Fruit fly (Drosophila melanogaster): Measurements from ENCODE around the gene CG10845.

The CG10845 gene

DNA sequence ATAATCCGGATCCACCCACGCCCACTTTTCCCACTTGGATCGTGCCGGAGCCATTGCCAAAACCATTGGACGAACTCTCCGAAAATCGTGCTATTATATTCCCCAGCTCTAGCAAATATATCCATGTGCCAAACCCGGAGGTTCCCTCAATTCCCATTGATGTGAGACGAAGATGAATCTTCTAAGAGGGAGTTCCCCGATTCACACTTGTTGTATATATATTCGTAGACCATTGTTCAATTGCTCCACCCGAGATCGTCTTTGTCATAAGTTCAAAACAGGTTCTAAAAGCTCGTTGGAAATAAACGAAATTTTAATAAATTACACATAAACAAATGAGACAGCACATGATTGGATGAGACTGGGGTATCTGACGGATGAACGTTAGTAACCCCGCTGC, 37.0 kb upstream of the CG10845 start:
- TF ChIP-seq ovo (GFP tag; optimal IDR thresholded peaks at IDR 0.05), result no peak
- no peak for TF ChIP-seq toe (GFP tag; optimal IDR thresholded peaks at IDR 0.05)
- no peak for TF ChIP-seq Hr96 (GFP tag; optimal IDR thresholded peaks at IDR 0.05)
- TF ChIP-seq tj (GFP tag; optimal IDR thresholded peaks at IDR 0.05), result no peak
- no peak for TF ChIP-seq CG7101 (tag; optimal IDR thresholded peaks at IDR 0.05)
- no peak for TF ChIP-seq CG7045 (GFP tag; optimal IDR thresholded peaks at IDR 0.05)
- no peak for TF ChIP-seq Crg-1 (GFP tag; optimal IDR thresholded peaks at IDR 0.05)
- no peak for TF ChIP-seq bab1 (GFP tag; optimal IDR thresholded peaks at IDR 0.05)
- no peak for TF ChIP-seq Mnt (GFP tag; optimal IDR thresholded peaks at IDR 0.05)
- no peak for TF ChIP-seq CG1620 (GFP tag; optimal IDR thresholded peaks at IDR 0.05)
- TF ChIP-seq CG33017 (tag; optimal IDR thresholded peaks at IDR 0.05), result no peak
- no peak for TF ChIP-seq CG5204 (GFP tag; optimal IDR thresholded peaks at IDR 0.05)
- TF ChIP-seq cnc (optimal IDR thresholded peaks at IDR 0.05), result no peak
- no peak for TF ChIP-seq CG14711 (tag; optimal IDR thresholded peaks at IDR 0.05)
- no peak for TF ChIP-seq Clk (GFP tag; optimal IDR thresholded peaks at IDR 0.05)
- no peak for TF ChIP-seq kay (GFP tag; ENCODE audit: borderline replicate concordance)
- no peak for TF ChIP-seq CG11617 (GFP tag; optimal IDR thresholded peaks at IDR 0.05)
- no peak for TF ChIP-seq CG12768 (GFP tag; optimal IDR thresholded peaks at IDR 0.05)

dm6 chr3R:24864719-24865400, 36.1 kb upstream of the CG10845 start, which contains the start of the genes Srg1 and Elal:
Gene Srg1 (minus strand): TSS chr3R:24864732.
Gene Elal (plus strand): TSS chr3R:24865350.
- peak; percentile 16 for TF ChIP-seq CG12768 (GFP tag; optimal IDR thresholded peaks at IDR 0.05)
- TF ChIP-seq Mnt (GFP tag; optimal IDR thresholded peaks at IDR 0.05), result peak; percentile 50
- peak; percentile 68 for TF ChIP-seq cic (GFP tag; optimal IDR thresholded peaks at IDR 0.05)
- peak; percentile 32 for TF ChIP-seq CG14711 (tag; optimal IDR thresholded peaks at IDR 0.05)
- no peak for TF ChIP-seq Crg-1 (GFP tag; optimal IDR thresholded peaks at IDR 0.05)
- TF ChIP-seq CG7101 (tag; optimal IDR thresholded peaks at IDR 0.05), result peak; percentile 65
- TF ChIP-seq CG33017 (tag; optimal IDR thresholded peaks at IDR 0.05), result peak; percentile 70
- no peak for TF ChIP-seq CG7045 (GFP tag; optimal IDR thresholded peaks at IDR 0.05)
- TF ChIP-seq CG11617 (GFP tag; optimal IDR thresholded peaks at IDR 0.05), result peak; percentile 6
- peak; percentile 27 for TF ChIP-seq tj (GFP tag; optimal IDR thresholded peaks at IDR 0.05)
- TF ChIP-seq Clk (GFP tag; optimal IDR thresholded peaks at IDR 0.05), result no peak
- no peak for TF ChIP-seq ovo (GFP tag; optimal IDR thresholded peaks at IDR 0.05)

DNA sequence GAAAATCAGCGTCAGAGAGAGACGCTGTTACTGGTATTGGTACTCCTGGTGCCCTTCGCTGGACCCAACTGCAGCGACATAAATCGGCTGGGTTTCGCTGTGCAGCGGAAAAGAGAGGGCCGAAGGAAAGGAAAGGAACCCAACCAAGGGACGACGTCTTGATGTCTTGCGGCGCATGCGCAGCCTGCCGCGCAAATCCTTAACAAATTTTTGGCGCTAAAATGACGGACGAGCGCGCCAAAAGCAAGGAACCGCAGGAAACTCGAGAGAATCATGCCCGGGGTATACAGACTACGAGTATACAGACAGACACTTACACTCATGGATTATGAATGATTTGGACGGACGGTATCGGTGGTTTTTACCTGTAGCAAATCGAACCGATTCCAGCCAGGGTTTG, 33.9 kb upstream of the CG10845 start:
- TF ChIP-seq CG5204 (GFP tag; optimal IDR thresholded peaks at IDR 0.05) (no peak), CG12768 (GFP tag; optimal IDR thresholded peaks at IDR 0.05) (no peak), Crg-1 (GFP tag; optimal IDR thresholded peaks at IDR 0.05) (no peak), CG1620 (GFP tag; optimal IDR thresholded peaks at IDR 0.05) (no peak)

dm6 chr3R:24867956-24868355, 33.0 kb upstream of the CG10845 start:
- TF ChIP-seq ovo (GFP tag; optimal IDR thresholded peaks at IDR 0.05), result no peak
- no peak for TF ChIP-seq CG11617 (GFP tag; optimal IDR thresholded peaks at IDR 0.05)
- TF ChIP-seq CG14711 (tag; optimal IDR thresholded peaks at IDR 0.05), result no peak
- no peak for TF ChIP-seq CG12768 (GFP tag; optimal IDR thresholded peaks at IDR 0.05)
- no peak for TF ChIP-seq toe (GFP tag; optimal IDR thresholded peaks at IDR 0.05)
- no peak for TF ChIP-seq pad (GFP tag; optimal IDR thresholded peaks at IDR 0.05)
- TF ChIP-seq cnc (optimal IDR thresholded peaks at IDR 0.05), result no peak

dm6 chr3R:24870389-24871048, 30.4 kb upstream of the CG10845 start, which contains the start of gene CycB3:
Gene CycB3 (minus strand): TSS chr3R:24870816.
- no peak for TF ChIP-seq CG11617 (GFP tag; optimal IDR thresholded peaks at IDR 0.05)
- no peak for TF ChIP-seq Hr96 (GFP tag; optimal IDR thresholded peaks at IDR 0.05)
- no peak for TF ChIP-seq CG1620 (GFP tag; optimal IDR thresholded peaks at IDR 0.05)
- no peak for TF ChIP-seq Clk (GFP tag; optimal IDR thresholded peaks at IDR 0.05)
- TF ChIP-seq CG7101 (tag; optimal IDR thresholded peaks at IDR 0.05), result peak; percentile 13
- TF ChIP-seq CG5204 (GFP tag; optimal IDR thresholded peaks at IDR 0.05), result no peak
- TF ChIP-seq Crg-1 (GFP tag; optimal IDR thresholded peaks at IDR 0.05), result no peak
- TF ChIP-seq ovo (GFP tag; optimal IDR thresholded peaks at IDR 0.05), result peak; percentile 57
- no peak for TF ChIP-seq kay (GFP tag; ENCODE audit: borderline replicate concordance)
- TF ChIP-seq tj (GFP tag; optimal IDR thresholded peaks at IDR 0.05), result no peak
- TF ChIP-seq CG12768 (GFP tag; optimal IDR thresholded peaks at IDR 0.05), result no peak
- no peak for TF ChIP-seq CG33017 (tag; optimal IDR thresholded peaks at IDR 0.05)
- no peak for TF ChIP-seq Mnt (GFP tag; optimal IDR thresholded peaks at IDR 0.05)
- TF ChIP-seq toe (GFP tag; optimal IDR thresholded peaks at IDR 0.05), result no peak
- TF ChIP-seq pad (GFP tag; optimal IDR thresholded peaks at IDR 0.05), result peak; percentile 32
- no peak for TF ChIP-seq CG7045 (GFP tag; optimal IDR thresholded peaks at IDR 0.05)
- TF ChIP-seq cnc (optimal IDR thresholded peaks at IDR 0.05), result no peak
- no peak for TF ChIP-seq CG14711 (tag; optimal IDR thresholded peaks at IDR 0.05)
- no peak for TF ChIP-seq cic (GFP tag; optimal IDR thresholded peaks at IDR 0.05)
- TF ChIP-seq bab1 (GFP tag; optimal IDR thresholded peaks at IDR 0.05), result peak; percentile 57

Measured in whole organism, adult.